Worm (Caenorhabditis elegans): ENCODE data around the gene F58H1.3.

F58H1.3 gene

ce11 chrV:11979673-11980561 is 46.1 kb downstream of the F58H1.3 start, which contains the start of gene snr-4 (continued):
- TF ChIP-seq tbx-9 (tag; optimal IDR thresholded peaks at IDR 0.05; ENCODE audit: borderline replicate concordance) (no peak), atf-7 (tag; optimal IDR thresholded peaks at IDR 0.05) (peak; percentile 81), lag-1 (GFP tag; IDR thresholded peaks at IDR 0.05) (no peak), T26A5.8 (tag; optimal IDR thresholded peaks at IDR 0.05) (no peak), ztf-25 (GFP tag; IDR thresholded peaks at IDR 0.05) (no peak), attf-3 (GFP tag; conservative IDR thresholded peaks at IDR 0.05) (peak; percentile 83), mcd-1 (GFP tag; IDR thresholded peaks at IDR 0.05) (peak; percentile 93), madf-10 (tag; optimal IDR thresholded peaks at IDR 0.05) (peak; percentile 56), K11D2.4 (GFP tag; IDR thresholded peaks at IDR 0.05) (peak; percentile 88), repo-1 (tag; optimal IDR thresholded peaks at IDR 0.05) (peak; percentile 93), ceh-100 (GFP tag; IDR thresholded peaks at IDR 0.05) (peak; percentile 85), F57A8.1 (GFP tag; optimal IDR thresholded peaks at IDR 0.05) (no peak), hmg-1.2 (GFP tag; IDR thresholded peaks at IDR 0.05) (peak; percentile 97), pha-4 (tag; optimal IDR thresholded peaks at IDR 0.05) (peak; percentile 49), ama-1 (optimal IDR thresholded peaks at IDR 0.05) (peak; percentile 80), ama-1 (GFP tag; optimal IDR thresholded peaks at IDR 0.05) (no peak), egl-18 (GFP tag; IDR thresholded peaks at IDR 0.05) (peak; percentile 76; the same call in 1 of the 2 replicates), T07F8.4 (tag; optimal IDR thresholded peaks at IDR 0.05) (peak; percentile 48), lsy-27 (tag; optimal IDR thresholded peaks at IDR 0.05; ENCODE audit: borderline replicate concordance, insufficient read depth) (peak; percentile 74), xnd-1 (tag; optimal IDR thresholded peaks at IDR 0.05) (peak; percentile 61), madf-8 (GFP tag; conservative IDR thresholded peaks at IDR 0.05) (peak; percentile 65), unc-62 (GFP tag; optimal IDR thresholded peaks at IDR 0.05) (no peak), Y79H2A.3 (GFP tag; conservative IDR thresholded peaks at IDR 0.05) (peak; percentile 79), mxl-1 (tag; optimal IDR thresholded peaks at IDR 0.05) (no peak), bed-1 (GFP tag; IDR thresholded peaks at IDR 0.05) (no peak), lin-40 (tag; optimal IDR thresholded peaks at IDR 0.05) (peak; percentile 93), Y67H2A.10 (GFP tag; conservative IDR thresholded peaks at IDR 0.05) (peak; percentile 60), F39B2.1 (GFP tag; IDR thresholded peaks at IDR 0.05) (no peak), ceh-27 (GFP tag; optimal IDR thresholded peaks at IDR 0.05) (peak; percentile 76), nhr-179 (tag; optimal IDR thresholded peaks at IDR 0.05) (no peak), lsl-1 (GFP tag; optimal IDR thresholded peaks at IDR 0.05) (peak; percentile 81), nhr-27 (tag; optimal IDR thresholded peaks at IDR 0.05) (no peak), nhr-120 (GFP tag; IDR thresholded peaks at IDR 0.05) (no peak), let-607 (tag; optimal IDR thresholded peaks at IDR 0.05) (peak; percentile 63 to 68), ekl-4 (GFP tag; IDR thresholded peaks at IDR 0.05) (peak; percentile 97), sptf-2 (GFP tag; optimal IDR thresholded peaks at IDR 0.05) (no peak), aptf-2 (GFP tag; conservative IDR thresholded peaks at IDR 0.05) (peak; percentile 78), zim-3 (tag; optimal IDR thresholded peaks at IDR 0.05) (no peak), Y56A3A.18 (GFP tag; IDR thresholded peaks at IDR 0.05) (peak; percentile 88), snpc-1.3 (tag; optimal IDR thresholded peaks at IDR 0.05; ENCODE audit: insufficient read depth) (peak; percentile 94), ztf-22 (GFP tag; optimal IDR thresholded peaks at IDR 0.05) (no peak), madf-3 (GFP tag; IDR thresholded peaks at IDR 0.05) (peak; percentile 100), bed-2 (GFP tag; IDR thresholded peaks at IDR 0.05) (peak; percentile 79; the same call in 1 of the 2 replicates), ztf-18 (tag; optimal IDR thresholded peaks at IDR 0.05) (peak; percentile 79), D2030.7 (GFP tag; IDR thresholded peaks at IDR 0.05) (peak; percentile 99), dpff-1 (tag; optimal IDR thresholded peaks at IDR 0.05) (peak; percentile 83), F55B11.4 (tag; optimal IDR thresholded peaks at IDR 0.05; ENCODE audit: borderline replicate concordance, insufficient read depth) (no peak)
